Worm (Caenorhabditis elegans) whole organism, mixed stage, embryonic: ENCODE measurements around the gene fbxa-65.

Experiments used
- M03D4.4 ChIP-seq: sonication (generic microtip); optimal IDR thresholded peaks from 2 replicates; lab custom pipeline; 2017; ENCODE audit warnings: mild to moderate bottlenecking, missing genetic modification characterization, missing compliant biosample characterization
- bed-3 ChIP-seq: fragments of 200-800 bp; sonication (Bioruptor generic); optimal IDR thresholded peaks from 3 replicates; lab custom pipeline; 2018; ENCODE audit warnings: mild to moderate bottlenecking, missing genetic modification characterization, moderate library complexity, missing compliant biosample characterization
- blmp-1 ChIP-seq: fragments of 150-350 bp; optimal IDR thresholded peaks from 2 replicates; lab custom pipeline; 2014; ENCODE audit warnings: missing biosample characterization, missing genetic modification characterization
- ceh-39 ChIP-seq: fragments of 150-350 bp; optimal IDR thresholded peaks from 2 replicates; lab custom pipeline; 2014; ENCODE audit warnings: missing biosample characterization, missing genetic modification characterization
- ceh-43 ChIP-seq: fragments of 200-800 bp; sonication (Bioruptor generic); optimal IDR thresholded peaks from 2 replicates; lab custom pipeline; 2018; ENCODE audit warnings: mild to moderate bottlenecking, missing genetic modification characterization, moderate library complexity, missing compliant biosample characterization
- ceh-83 ChIP-seq: fragments of 200-800 bp; sonication (Bioruptor generic); optimal IDR thresholded peaks from 2 replicates; lab custom pipeline; 2018; ENCODE audit warnings: mild to moderate bottlenecking, missing genetic modification characterization, missing compliant biosample characterization
- ces-1 ChIP-seq: fragments of 150-350 bp; optimal IDR thresholded peaks from 2 replicates; lab custom pipeline; 2014; ENCODE audit warnings: missing biosample characterization, missing genetic modification reagents, missing genetic modification characterization
- cnd-1 ChIP-seq: fragments of 200-800 bp; sonication (Bioruptor generic); optimal IDR thresholded peaks from 2 replicates; lab custom pipeline; 2018; ENCODE audit warnings: mild to moderate bottlenecking, missing genetic modification characterization, missing compliant biosample characterization
- drap-1 ChIP-seq: fragments of 200-800 bp; sonication (Bioruptor generic); optimal IDR thresholded peaks from 3 replicates; lab custom pipeline; 2018; ENCODE audit warnings: mild to moderate bottlenecking, missing genetic modification characterization, missing compliant biosample characterization
- elt-1 ChIP-seq: sonication (generic microtip); optimal IDR thresholded peaks from 2 replicates; lab custom pipeline; 2017; ENCODE audit warnings: missing genetic modification characterization, mild to moderate bottlenecking, missing compliant biosample characterization, antibody characterized with exemption, moderate library complexity, borderline replicate concordance; ENCODE audit not compliant: insufficient read depth
- elt-3 ChIP-seq: fragments of 150-350 bp; optimal IDR thresholded peaks from 2 replicates; lab custom pipeline; 2014; ENCODE audit warnings: missing biosample characterization, missing genetic modification characterization
- flh-1 ChIP-seq: fragments of 200-800 bp; sonication (Bioruptor generic); optimal IDR thresholded peaks from 2 replicates; lab custom pipeline; 2018; ENCODE audit warnings: mild to moderate bottlenecking, missing genetic modification characterization, moderate library complexity, missing compliant biosample characterization
- ham-2 ChIP-seq: fragments of 200-800 bp; sonication (Bioruptor generic); optimal IDR thresholded peaks from 2 replicates; lab custom pipeline; 2018; ENCODE audit warnings: mild to moderate bottlenecking, missing genetic modification characterization, missing compliant biosample characterization
- hlh-1 ChIP-seq: fragments of 150-350 bp; optimal IDR thresholded peaks from 2 replicates; lab custom pipeline; 2014; ENCODE audit warnings: missing biosample characterization, missing genetic modification reagents, missing genetic modification characterization
- lin-13 ChIP-seq: fragments of 150-350 bp; optimal IDR thresholded peaks from 2 replicates; lab custom pipeline; 2014; ENCODE audit warnings: missing biosample characterization, missing genetic modification characterization
- lin-32 ChIP-seq: fragments of 200-800 bp; sonication (Bioruptor generic); optimal IDR thresholded peaks from 2 replicates; lab custom pipeline; 2018; ENCODE audit warnings: mild to moderate bottlenecking, missing genetic modification characterization, missing compliant biosample characterization
- lsy-2 ChIP-seq: fragments of 150-350 bp; optimal IDR thresholded peaks from 2 replicates; lab custom pipeline; 2014; ENCODE audit warnings: missing biosample characterization, missing genetic modification characterization
- mep-1 ChIP-seq: fragments of 150-350 bp; optimal IDR thresholded peaks from 2 replicates; lab custom pipeline; 2017; ENCODE audit warnings: missing biosample characterization, missing genetic modification reagents, missing genetic modification characterization, inconsistent platforms
- mls-2 ChIP-seq: sonication (generic microtip); optimal IDR thresholded peaks from 2 replicates; lab custom pipeline; 2016; ENCODE audit warnings: mild to moderate bottlenecking, missing genetic modification characterization, moderate library complexity, missing compliant biosample characterization
- nhr-12 ChIP-seq: fragments of 150-350 bp; optimal IDR thresholded peaks from 2 replicates; lab custom pipeline; 2014; ENCODE audit warnings: missing biosample characterization, missing genetic modification characterization
- nhr-2 ChIP-seq: fragments of 150-350 bp; optimal IDR thresholded peaks from 2 replicates; lab custom pipeline; 2014; ENCODE audit warnings: missing biosample characterization, missing genetic modification characterization
- nhr-237 ChIP-seq: fragments of 150-350 bp; optimal IDR thresholded peaks from 2 replicates; lab custom pipeline; 2014; ENCODE audit warnings: missing biosample characterization, missing genetic modification characterization
- nhr-76 ChIP-seq: sonication (generic microtip); optimal IDR thresholded peaks from 2 replicates; lab custom pipeline; 2017; ENCODE audit warnings: missing biosample characterization, missing genetic modification characterization
- pha-4 ChIP-seq: fragments of 150-350 bp; optimal IDR thresholded peaks from 2 replicates; lab custom pipeline; 2018; ENCODE audit warnings: missing biosample characterization, missing genetic modification reagents, missing genetic modification characterization
- sem-2 ChIP-seq: fragments of 200-800 bp; sonication (Bioruptor generic); optimal IDR thresholded peaks from 2 replicates; lab custom pipeline; 2018; ENCODE audit warnings: mild to moderate bottlenecking, missing genetic modification characterization, missing compliant biosample characterization
- snpc-4 ChIP-seq: fragments of 150-350 bp; optimal IDR thresholded peaks from 2 replicates; lab custom pipeline; 2014; ENCODE audit warnings: missing biosample characterization, missing genetic modification characterization
- sptf-1 ChIP-seq: sonication (generic microtip); optimal IDR thresholded peaks from 2 replicates; lab custom pipeline; 2017; ENCODE audit warnings: mild to moderate bottlenecking, missing genetic modification characterization, moderate library complexity, missing compliant biosample characterization
- tbx-8 ChIP-seq: fragments of 200-800 bp; sonication (Bioruptor generic); optimal IDR thresholded peaks from 2 replicates; lab custom pipeline; 2018; ENCODE audit warnings: mild to moderate bottlenecking, missing genetic modification characterization, moderate library complexity, missing compliant biosample characterization
- unc-39 ChIP-seq: fragments of 150-350 bp; optimal IDR thresholded peaks from 2 replicates; lab custom pipeline; 2014; ENCODE audit warnings: missing biosample characterization, missing genetic modification characterization
- unc-62 ChIP-seq: fragments of 150-350 bp; optimal IDR thresholded peaks from 2 replicates; lab custom pipeline; 2014; ENCODE audit warnings: missing biosample characterization, missing genetic modification reagents, missing genetic modification characterization
- zip-8 ChIP-seq: fragments of 150-350 bp; optimal IDR thresholded peaks from 2 replicates; lab custom pipeline; 2014; ENCODE audit warnings: missing biosample characterization, missing genetic modification characterization
- ztf-11 ChIP-seq: fragments of 150-350 bp; optimal IDR thresholded peaks from 2 replicates; lab custom pipeline; 2014; ENCODE audit warnings: missing biosample characterization, missing genetic modification characterization

Gene fbxa-65

ce11 chrV:3347486-3347885 lies 1.2 kb upstream of the fbxa-65 start:
- TF ChIP-seq blmp-1 (tag; lab: Kevin White, UChicago), result no peak
- no peak for TF ChIP-seq unc-39 (tag; lab: Kevin White, UChicago)
- no peak for TF ChIP-seq flh-1 (GFP tag; lab: Kevin White, UChicago)
- no peak for TF ChIP-seq ces-1 (GFP tag; lab: Kevin White, UChicago)
- no peak for TF ChIP-seq unc-62 (GFP tag; lab: Kevin White, UChicago)
- TF ChIP-seq lsy-2 (tag; lab: Kevin White, UChicago), result no peak
- TF ChIP-seq ceh-43, result no peak
- TF ChIP-seq sem-2 (GFP tag; lab: Kevin White, UChicago), result no peak
- TF ChIP-seq hlh-1 (tag; lab: Kevin White, UChicago), result no peak
- no peak for TF ChIP-seq elt-3 (tag; lab: Kevin White, UChicago)
- TF ChIP-seq drap-1 (GFP tag; lab: Kevin White, UChicago), result no peak
- no peak for TF ChIP-seq ceh-39

ce11 chrV:3344001-3344400 lies 2.3 kb downstream of the fbxa-65 start:
- TF ChIP-seq nhr-2 (tag; lab: Kevin White, UChicago) (no peak), tbx-8 (GFP tag; lab: Kevin White, UChicago) (no peak), sem-2 (GFP tag; lab: Kevin White, UChicago) (no peak), ceh-83 (GFP tag; lab: Kevin White, UChicago) (no peak), elt-1 (tag; lab: Kevin White, UChicago) (no peak)

ce11 chrV:3342504-3342903 lies 3.8 kb downstream of the fbxa-65 start, which contains the start of gene C17B7.3:
Gene C17B7.3, plus strand, starts transcription at chrV:3342804.
- TF ChIP-seq unc-62 (GFP tag; lab: Kevin White, UChicago), result no peak
- no peak for TF ChIP-seq sem-2 (GFP tag; lab: Kevin White, UChicago)
- TF ChIP-seq unc-39 (tag; lab: Kevin White, UChicago), result no peak
- TF ChIP-seq lin-13 (tag; lab: Kevin White, UChicago), result no peak
- TF ChIP-seq nhr-2 (tag; lab: Kevin White, UChicago), result no peak
- no peak for TF ChIP-seq lsy-2 (tag; lab: Kevin White, UChicago)
- no peak for TF ChIP-seq hlh-1 (tag; lab: Kevin White, UChicago)
- no peak for TF ChIP-seq ceh-39
- no peak for TF ChIP-seq nhr-12 (tag; lab: Kevin White, UChicago)
- TF ChIP-seq mls-2 (tag; lab: Kevin White, UChicago), result no peak
- no peak for TF ChIP-seq nhr-237 (tag; lab: Kevin White, UChicago)

ce11 chrV:3341906-3342305 lies 4.4 kb downstream of the fbxa-65 start, which contains the start of gene C17B7.10:
Gene C17B7.10, minus strand, starts transcription at chrV:3342006.
- TF ChIP-seq mls-2 (tag; lab: Kevin White, UChicago) (no peak), blmp-1 (tag; lab: Kevin White, UChicago) (no peak), elt-1 (tag; lab: Kevin White, UChicago) (no peak), tbx-8 (GFP tag; lab: Kevin White, UChicago) (no peak), mep-1 (tag; lab: Kevin White, UChicago) (no peak), snpc-4 (tag; lab: Kevin White, UChicago) (no peak), pha-4 (no peak), zip-8 (tag; lab: Kevin White, UChicago) (no peak), flh-1 (GFP tag; lab: Kevin White, UChicago) (no peak), cnd-1 (tag; lab: Kevin White, UChicago) (no peak), nhr-2 (tag; lab: Kevin White, UChicago) (no peak), nhr-76 (tag; lab: Kevin White, UChicago) (no peak), unc-39 (tag; lab: Kevin White, UChicago) (no peak), ham-2 (no peak)

- no peak for TF ChIP-seq ceh-83 (GFP tag; lab: Kevin White, UChicago)
- no peak for TF ChIP-seq lsy-2 (tag; lab: Kevin White, UChicago)
- TF ChIP-seq cnd-1 (tag; lab: Kevin White, UChicago), result no peak
- no peak for TF ChIP-seq flh-1 (GFP tag; lab: Kevin White, UChicago)
- TF ChIP-seq pha-4, result no peak
- no peak for TF ChIP-seq ces-1 (GFP tag; lab: Kevin White, UChicago)
- TF ChIP-seq sptf-1 (tag; lab: Kevin White, UChicago), result no peak
- TF ChIP-seq elt-1 (tag; lab: Kevin White, UChicago), result no peak
- TF ChIP-seq M03D4.4 (tag; lab: Kevin White, UChicago), result no peak
- no peak for TF ChIP-seq mls-2 (tag; lab: Kevin White, UChicago)
- no peak for TF ChIP-seq nhr-237 (tag; lab: Kevin White, UChicago)
- TF ChIP-seq ztf-11 (tag; lab: Kevin White, UChicago), result no peak
- no peak for TF ChIP-seq tbx-8 (GFP tag; lab: Kevin White, UChicago)
- TF ChIP-seq blmp-1 (tag; lab: Kevin White, UChicago), result no peak
- TF ChIP-seq zip-8 (tag; lab: Kevin White, UChicago), result no peak
- no peak for TF ChIP-seq lin-32 (GFP tag; lab: Kevin White, UChicago)
- no peak for TF ChIP-seq bed-3 (GFP tag; lab: Kevin White, UChicago)
- TF ChIP-seq hlh-1 (tag; lab: Kevin White, UChicago), result no peak
- TF ChIP-seq, all 35 proteins: peak for 0
Observed at ce11 chrV:3339009-3339408, 7.3 kb downstream of the fbxa-65 start, which contains the start of gene C17B7.4. Gene C17B7.4, plus strand, starts transcription at chrV:3339309.
